Worm (Caenorhabditis elegans): ENCODE results near the gene F19C7.2.

- no peak for TF ChIP-seq syd-9 (tag; optimal IDR thresholded peaks at IDR 0.05)
- TF ChIP-seq eyg-1 (tag; optimal IDR thresholded peaks at IDR 0.05): no peak
- no peak for TF ChIP-seq ama-1 (optimal IDR thresholded peaks at IDR 0.05)
- TF ChIP-seq fkh-10 (GFP tag; optimal IDR thresholded peaks at IDR 0.05): no peak
- no peak for TF ChIP-seq pat-9 (tag; optimal IDR thresholded peaks at IDR 0.05)
Observed at ce11 chrIV:4643577-4643976, 43.8 kb downstream of the F19C7.2 start.

Measured in whole organism, late embryonic.